Fruit fly (Drosophila melanogaster) whole organism, embryonic: Measurements from ENCODE around the gene Rdh.

Experiments used
- B-H1 ChIP-seq: fragments of 200-800 bp; sonication (Bioruptor generic); IDR thresholded peaks from 3 replicates; pipeline ENCODE4 v1.3.6; 2022; ENCODE audit warnings: missing biosample characterization, missing genetic modification characterization
- CG10274 ChIP-seq: fragments of 200-800 bp; sonication (Bioruptor generic); optimal IDR thresholded peaks from 3 replicates; lab custom pipeline; 2017; ENCODE audit warnings: missing biosample characterization, mild to moderate bottlenecking, missing genetic modification characterization
- CG11247 ChIP-seq: fragments of 200-800 bp; sonication (Bioruptor generic); IDR thresholded peaks from 2 replicates; pipeline ENCODE4 v1.3.6; 2022; ENCODE audit warnings: missing biosample characterization, missing genetic modification characterization
- CG11696 ChIP-seq: fragments of 200-800 bp; sonication (Bioruptor generic); IDR thresholded peaks from 2 replicates; pipeline ENCODE4 v1.3.6; 2022; ENCODE audit warnings: missing biosample characterization, missing genetic modification characterization
- CG12071 ChIP-seq: fragments of 200-800 bp; sonication (Bioruptor generic); optimal IDR thresholded peaks from 3 replicates; lab custom pipeline; 2018; ENCODE audit warnings: missing biosample characterization, mild to moderate bottlenecking, missing genetic modification characterization
- CG1233 ChIP-seq: fragments of 200-800 bp; sonication (Bioruptor generic); optimal IDR thresholded peaks from 4 replicates; lab custom pipeline; 2018; ENCODE audit warnings: missing biosample characterization, mild to moderate bottlenecking, missing genetic modification characterization
- CG12942 ChIP-seq: fragments of 200-800 bp; sonication (Bioruptor generic); optimal IDR thresholded peaks from 3 replicates; lab custom pipeline; 2016; ENCODE audit warnings: missing biosample characterization, missing genetic modification characterization
- CG16815 ChIP-seq: fragments of 200-800 bp; sonication (Bioruptor generic); optimal IDR thresholded peaks from 3 replicates; lab custom pipeline; 2017; ENCODE audit warnings: missing biosample characterization, mild to moderate bottlenecking, missing genetic modification characterization
- CG17186 ChIP-seq: fragments of 200-800 bp; sonication (Bioruptor generic); optimal IDR thresholded peaks from 3 replicates; lab custom pipeline; 2017; ENCODE audit warnings: missing biosample characterization, missing genetic modification reagents, missing genetic modification characterization
- CG17359 ChIP-seq: fragments of 200-800 bp; sonication (Bioruptor generic); optimal IDR thresholded peaks from 3 replicates; lab custom pipeline; 2018; ENCODE audit warnings: missing biosample characterization, mild to moderate bottlenecking, missing genetic modification characterization, moderate library complexity
- CG30431 ChIP-seq: fragments of 200-800 bp; sonication (Bioruptor generic); optimal IDR thresholded peaks from 2 replicates; lab custom pipeline; 2017; ENCODE audit warnings: missing biosample characterization, missing genetic modification characterization
- CG3065 ChIP-seq: fragments of 200-800 bp; sonication (Bioruptor generic); optimal IDR thresholded peaks from 2 replicates; lab custom pipeline; 2016; ENCODE audit warnings: missing biosample characterization, missing genetic modification characterization
- CG33213 ChIP-seq: fragments of 200-800 bp; sonication (Bioruptor generic); optimal IDR thresholded peaks from 3 replicates; lab custom pipeline; 2016; ENCODE audit warnings: missing biosample characterization, missing genetic modification characterization
- CG3838 ChIP-seq: fragments of 200-800 bp; sonication (Bioruptor generic); optimal IDR thresholded peaks from 3 replicates; lab custom pipeline; 2016; ENCODE audit warnings: missing biosample characterization, missing genetic modification characterization
- CG6254 ChIP-seq: fragments of 200-800 bp; sonication (Bioruptor generic); optimal IDR thresholded peaks from 3 replicates; lab custom pipeline; 2017; ENCODE audit warnings: mild to moderate bottlenecking, missing biosample characterization, missing genetic modification reagents, missing genetic modification characterization
- CG9932 ChIP-seq: fragments of 200-800 bp; sonication (Bioruptor generic); IDR thresholded peaks from 2 replicates; pipeline ENCODE4 v1.3.6; 2022; ENCODE audit warnings: missing biosample characterization, missing genetic modification characterization
- CHES-1-like ChIP-seq: fragments of 200-800 bp; sonication (Bioruptor generic); optimal IDR thresholded peaks from 2 replicates; lab custom pipeline; 2016; ENCODE audit warnings: missing biosample characterization, missing genetic modification characterization
- E2f2 ChIP-seq: fragments of 200-800 bp; sonication (Bioruptor generic); IDR thresholded peaks from 2 replicates; pipeline ENCODE4 v1.3.6; 2022; ENCODE audit warnings: missing biosample characterization, missing genetic modification characterization
- Fer3 ChIP-seq: fragments of 200-800 bp; sonication (Bioruptor generic); optimal IDR thresholded peaks from 2 replicates; lab custom pipeline; 2018; ENCODE audit warnings: missing biosample characterization, mild to moderate bottlenecking, missing genetic modification characterization, moderate library complexity
- HLHmδ ChIP-seq: fragments of 200-800 bp; sonication (Bioruptor generic); optimal IDR thresholded peaks from 2 replicates; lab custom pipeline; 2018; ENCODE audit warnings: missing biosample characterization, mild to moderate bottlenecking, missing genetic modification characterization, moderate library complexity
- Kr ChIP-seq: fragments of 200-800 bp; sonication (Bioruptor generic); optimal IDR thresholded peaks from 2 replicates; lab custom pipeline; 2017; ENCODE audit warnings: missing biosample characterization, mild to moderate bottlenecking, missing genetic modification characterization
- MTF-1 ChIP-seq: fragments of 200-800 bp; sonication (Bioruptor generic); optimal IDR thresholded peaks from 2 replicates; lab custom pipeline; 2018; ENCODE audit warnings: missing biosample characterization, mild to moderate bottlenecking, missing genetic modification characterization, borderline replicate concordance
- NC2β ChIP-seq: fragments of 200-800 bp; sonication (Bioruptor generic); optimal IDR thresholded peaks from 2 replicates; lab custom pipeline; 2016; ENCODE audit warnings: missing biosample characterization, missing genetic modification characterization
- Poxn ChIP-seq: fragments of 200-800 bp; sonication (Bioruptor generic); IDR thresholded peaks from 2 replicates; pipeline ENCODE4 v1.3.6; 2022; ENCODE audit warnings: missing biosample characterization, missing genetic modification characterization
- Sry-β ChIP-seq: fragments of 200-800 bp; sonication (Bioruptor generic); optimal IDR thresholded peaks from 2 replicates; lab custom pipeline; 2018; ENCODE audit warnings: missing biosample characterization, mild to moderate bottlenecking, missing genetic modification characterization, moderate library complexity
- Taf1 ChIP-seq: fragments of 200-800 bp; sonication (Bioruptor generic); IDR thresholded peaks from 2 replicates; pipeline ENCODE4 v1.3.6; 2022; ENCODE audit warnings: missing biosample characterization, missing genetic modification characterization
- Tbp ChIP-seq: fragments of >200 bp; optimal IDR thresholded peaks from 2 replicates; lab custom pipeline; 2018; ENCODE audit warnings: missing biosample characterization, missing genetic modification characterization
- abd-A ChIP-seq: fragments of 200-800 bp; sonication (Bioruptor generic); optimal IDR thresholded peaks from 3 replicates; lab custom pipeline; 2019; ENCODE audit warnings: missing biosample characterization, mild to moderate bottlenecking, missing genetic modification characterization, moderate library complexity
- ato ChIP-seq: fragments of 200-800 bp; sonication (Bioruptor generic); IDR thresholded peaks from 2 replicates; pipeline ENCODE4 v1.3.6; 2022; ENCODE audit warnings: missing biosample characterization, missing genetic modification characterization; ENCODE audit not compliant: partially characterized antibody
- cas ChIP-seq: fragments of 200-800 bp; sonication (Bioruptor generic); IDR thresholded peaks from 2 replicates; pipeline ENCODE4 v1.3.6; 2022; ENCODE audit warnings: missing biosample characterization, missing genetic modification characterization
- dpn ChIP-seq, 2 experiments: fragments of 200-800 bp; sonication (Bioruptor generic); optimal IDR thresholded peaks; 3 replicates each; lab custom pipeline; 2016; ENCODE audit warnings: missing biosample characterization in 2 of 2, missing genetic modification characterization in 2 of 2
- esg ChIP-seq: fragments of 200-800 bp; sonication (Bioruptor generic); conservative IDR thresholded peaks from 2 replicates; pipeline ENCODE4 v1.3.6; 2022; ENCODE audit warnings: missing biosample characterization, missing genetic modification characterization
- fru ChIP-seq: fragments of >200 bp; optimal IDR thresholded peaks from 2 replicates; lab custom pipeline; 2017
- gcm2 ChIP-seq: fragments of 200-800 bp; sonication (Bioruptor generic); optimal IDR thresholded peaks from 2 replicates; lab custom pipeline; 2016; ENCODE audit warnings: missing biosample characterization, missing genetic modification characterization
- hb ChIP-seq: fragments of 200-800 bp; sonication (Bioruptor generic); IDR thresholded peaks from 3 replicates; pipeline ENCODE4 v1.3.6; 2022; ENCODE audit warnings: missing biosample characterization, missing genetic modification characterization; ENCODE audit not compliant: partially characterized antibody
- jing ChIP-seq: fragments of 200-800 bp; sonication (Bioruptor generic); optimal IDR thresholded peaks from 2 replicates; lab custom pipeline; 2018; ENCODE audit warnings: missing biosample characterization, mild to moderate bottlenecking, missing genetic modification characterization
- kni ChIP-seq: fragments of 200-800 bp; sonication (Bioruptor generic); optimal IDR thresholded peaks from 3 replicates; lab custom pipeline; 2017; ENCODE audit warnings: mild to moderate bottlenecking, missing biosample characterization, missing genetic modification reagents, missing genetic modification characterization
- lov ChIP-seq, 2 experiments: fragments of 200-800 bp in 1 of 2; fragments of >200 bp in 1 of 2; sonication (Bioruptor generic) in 1 of 2; IDR thresholded peaks in 1 of 2; optimal IDR thresholded peaks in 1 of 2; 2 replicates in 1 of 2; 3 replicates in 1 of 2; pipeline versions ENCODE4 v1.3.6 to Lab custom; 2017 to 2022; ENCODE audit warnings: missing biosample characterization in 1 of 2, missing genetic modification characterization in 1 of 2
- nom ChIP-seq: fragments of 200-800 bp; sonication (Bioruptor generic); optimal IDR thresholded peaks from 2 replicates; lab custom pipeline; 2017; ENCODE audit warnings: missing biosample characterization, missing genetic modification characterization, mild to moderate bottlenecking, moderate library complexity, missing genetic modification reagents
- odd ChIP-seq: fragments of 200-800 bp; sonication (Bioruptor generic); optimal IDR thresholded peaks from 2 replicates; lab custom pipeline; 2017; ENCODE audit warnings: missing biosample characterization, mild to moderate bottlenecking, missing genetic modification characterization
- sens ChIP-seq: fragments of 200-800 bp; sonication (Bioruptor generic); peaks from one replicate; lab custom pipeline; 2016; ENCODE audit warnings: missing biosample characterization, missing genetic modification characterization
- sim ChIP-seq: fragments of 200-800 bp; sonication (Bioruptor generic); IDR thresholded peaks from 2 replicates; pipeline ENCODE4 v1.3.6; 2022; ENCODE audit warnings: missing biosample characterization, missing genetic modification characterization
- slbo ChIP-seq: fragments of 200-800 bp; sonication (Bioruptor generic); IDR thresholded peaks from 2 replicates; pipeline ENCODE4 v1.3.6; 2022; ENCODE audit warnings: missing biosample characterization, missing genetic modification characterization
- tll ChIP-seq, 2 experiments: fragments of 200-800 bp in 1 of 2; fragments of >200 bp in 1 of 2; sonication (Bioruptor generic) in 1 of 2; optimal IDR thresholded peaks; 2 replicates each; lab custom pipeline; 2017 to 2019; ENCODE audit warnings: missing biosample characterization in 2 of 2, missing genetic modification characterization in 2 of 2, mild to moderate bottlenecking in 1 of 2, moderate library complexity in 1 of 2
- trh ChIP-seq: fragments of 200-800 bp; sonication (Bioruptor generic); optimal IDR thresholded peaks from 2 replicates; lab custom pipeline; 2016; ENCODE audit warnings: missing biosample characterization, missing genetic modification characterization
- twi ChIP-seq: fragments of 200-800 bp; optimal IDR thresholded peaks from 2 replicates; lab custom pipeline; 2019; ENCODE audit warnings: missing biosample characterization, mild to moderate bottlenecking, missing genetic modification characterization, moderate library complexity
- unc-4 ChIP-seq: fragments of 200-800 bp; sonication (Bioruptor generic); IDR thresholded peaks from 2 replicates; pipeline ENCODE4 v1.3.6; 2022; ENCODE audit warnings: missing biosample characterization, missing genetic modification characterization; ENCODE audit not compliant: partially characterized antibody
- vvl ChIP-seq: fragments of 200-800 bp; sonication (Bioruptor generic); IDR thresholded peaks from 2 replicates; pipeline ENCODE4 v1.3.6; 2022; ENCODE audit warnings: missing biosample characterization, missing genetic modification characterization
- z ChIP-seq: fragments of 200-800 bp; sonication (Bioruptor generic); IDR thresholded peaks from 3 replicates; pipeline ENCODE4 v1.3.6; 2022; ENCODE audit warnings: missing biosample characterization, missing genetic modification characterization
- zen2 ChIP-seq: fragments of 200-800 bp; sonication (Bioruptor generic); IDR thresholded peaks from 3 replicates; pipeline ENCODE4 v1.3.6; 2022; ENCODE audit warnings: missing biosample characterization, missing genetic modification characterization; ENCODE audit not compliant: partially characterized antibody

Rdh gene

dm6 chr3L:3845815-3846375 is 20.6 kb downstream of the Rdh start, which contains the start of gene Awh (continued):
- TF ChIP-seq HLHmδ, result peak; percentile 97
- 0 out of 2 replicates have a peak, but pooled peaks have one; percentile 26 for TF ChIP-seq sim (GFP tag; lab: Robert Waterston, UW)
- peak; percentile 26 for TF ChIP-seq CG3065 (GFP tag; lab: Kevin White, UChicago)
- TF ChIP-seq odd (GFP tag; lab: Kevin White, UChicago), result no peak
- no peak for TF ChIP-seq CG16815 (GFP tag; lab: Kevin White, UChicago)
- TF ChIP-seq CG9932 (GFP tag; lab: Robert Waterston, UW), result 0 out of 2 replicates have a peak, but pooled peaks have one; percentile 23
- TF ChIP-seq nom (GFP tag; lab: Kevin White, UChicago), result peak; percentile 23
- no peak for TF ChIP-seq NC2β (GFP tag; lab: Kevin White, UChicago)
- TF ChIP-seq Kr, result no peak
- no peak for TF ChIP-seq CG3838
- no peak for TF ChIP-seq dpn (GFP tag; optimal IDR thresholded peaks at IDR 0.05; lab: Kevin White, UChicago)
- TF ChIP-seq z (GFP tag; lab: Robert Waterston, UW), result peak; percentile 99
- peak; percentile 27 for TF ChIP-seq abd-A (tag; lab: Kevin White, UChicago)
- peak; percentile 89 for TF ChIP-seq twi (tag; lab: Kevin White, UChicago)
- TF ChIP-seq vvl (GFP tag; lab: Robert Waterston, UW), result peak; percentile 73
- no peak for TF ChIP-seq CG17359 (tag; lab: Kevin White, UChicago)
- no peak for TF ChIP-seq lov (optimal IDR thresholded peaks at IDR 0.05; lab: Kevin White, UChicago)
- no peak for TF ChIP-seq lov (GFP tag; IDR thresholded peaks at IDR 0.05; lab: Robert Waterston, UW)
- TF ChIP-seq gcm2 (GFP tag; lab: Kevin White, UChicago), result no peak
- no peak for TF ChIP-seq CHES-1-like (GFP tag; lab: Kevin White, UChicago)
- no peak for TF ChIP-seq Taf1 (GFP tag; lab: Robert Waterston, UW)
- no peak for TF ChIP-seq cas (GFP tag; lab: Robert Waterston, UW)
- TF ChIP-seq CG10274 (GFP tag; lab: Kevin White, UChicago), result no peak
- TF ChIP-seq CG30431, result no peak
- no peak for TF ChIP-seq esg (GFP tag; lab: Robert Waterston, UW)
- no peak for TF ChIP-seq CG12942 (GFP tag; lab: Kevin White, UChicago)
- TF ChIP-seq ato (GFP tag; lab: Robert Waterston, UW), result 0 out of 2 replicates have a peak, but pooled peaks have one; percentile 15
- no peak for TF ChIP-seq trh (GFP tag; lab: Kevin White, UChicago)
- TF ChIP-seq B-H1, result no peak
- TF ChIP-seq fru (lab: Kevin White, UChicago), result no peak
- TF ChIP-seq MTF-1 (GFP tag; lab: Kevin White, UChicago), result no peak
- no peak for TF ChIP-seq CG12071 (GFP tag; lab: Kevin White, UChicago)
- no peak for TF ChIP-seq Sry-β
- peak; percentile 59; the same call in 2 of the 3 replicates for TF ChIP-seq zen2
- TF ChIP-seq CG1233 (GFP tag; lab: Kevin White, UChicago), result no peak
- TF ChIP-seq unc-4, result peak; percentile 40
- TF ChIP-seq sens (GFP tag; lab: Kevin White, UChicago), result peak; percentile 75
- no peak for TF ChIP-seq CG11696
- no peak for TF ChIP-seq slbo (GFP tag; lab: Robert Waterston, UW)
- TF ChIP-seq jing (GFP tag; lab: Kevin White, UChicago), result no peak
- no peak for TF ChIP-seq Tbp (GFP tag; lab: Kevin White, UChicago)
- peak; percentile 18; the same call in 1 of the 2 replicates for TF ChIP-seq E2f2 (GFP tag; lab: Robert Waterston, UW)
- TF ChIP-seq CG6254 (GFP tag; lab: Kevin White, UChicago), result peak; percentile 90
- no peak for TF ChIP-seq CG17186 (GFP tag; lab: Kevin White, UChicago)
- no peak for TF ChIP-seq Poxn (GFP tag; lab: Robert Waterston, UW)
- no peak for TF ChIP-seq CG33213 (GFP tag; lab: Kevin White, UChicago)
- no peak for TF ChIP-seq Fer3
- peak in 1 of 2 experiments; percentile 5 for TF ChIP-seq tll (GFP tag; optimal IDR thresholded peaks at IDR 0.05; lab: Kevin White, UChicago)
- TF ChIP-seq kni (GFP tag; lab: Kevin White, UChicago), result peak; percentile 49
- no peak for TF ChIP-seq CG11247
- no peak for TF ChIP-seq hb (GFP tag; lab: Robert Waterston, UW)
